Fruit fly (Drosophila melanogaster): ENCODE results near the gene eIF3e.
A peak's percentile ranks its signal among the peaks of the same experiment; 100 is the strongest.

eIF3e gene

DNA sequence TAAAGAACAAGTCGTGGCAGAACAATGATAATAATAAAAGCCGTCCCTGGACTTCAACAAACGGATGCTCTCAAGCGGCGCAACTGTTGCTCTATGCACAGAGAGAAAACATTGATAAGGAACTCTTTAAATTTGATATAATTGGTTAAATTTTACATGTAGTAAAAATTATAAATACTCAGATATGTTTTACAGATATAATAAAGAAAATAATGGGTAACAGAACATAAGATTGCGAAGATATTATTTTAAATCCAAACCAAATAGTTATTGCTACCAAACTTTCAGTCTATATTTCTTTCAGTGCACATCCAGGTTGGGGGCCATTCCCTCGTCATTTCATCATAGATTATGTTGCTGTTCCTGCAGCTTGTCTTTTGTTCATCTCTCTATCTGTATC lies 37.0 kb downstream of the eIF3e start (continued):
- TF ChIP-seq CkIIα-i1 (GFP tag; IDR thresholded peaks at IDR 0.05), result no peak
- no peak for TF ChIP-seq CG12104 (GFP tag; optimal IDR thresholded peaks at IDR 0.05)
- TF ChIP-seq Dip3 (GFP tag; optimal IDR thresholded peaks at IDR 0.05), result no peak
- TF ChIP-seq CG14014 (GFP tag; IDR thresholded peaks at IDR 0.05), result no peak
- no peak for TF ChIP-seq z (GFP tag; IDR thresholded peaks at IDR 0.05)
- TF ChIP-seq seq (GFP tag; IDR thresholded peaks at IDR 0.05), result no peak
- peak; percentile 18 for TF ChIP-seq unpg (GFP tag; optimal IDR thresholded peaks at IDR 0.05)
- TF ChIP-seq Trl (optimal IDR thresholded peaks at IDR 0.05), result no peak
- no peak for TF ChIP-seq Trl (GFP tag; optimal IDR thresholded peaks at IDR 0.05)
- TF ChIP-seq CG13287 (GFP tag; IDR thresholded peaks at IDR 0.05; ENCODE audit: partially characterized antibody), result no peak
- no peak for TF ChIP-seq Ets65A (GFP tag)
- no peak for TF ChIP-seq ab (GFP tag; optimal IDR thresholded peaks at IDR 0.05)
- TF ChIP-seq bcd (GFP tag; optimal IDR thresholded peaks at IDR 0.05), result no peak
- no peak for TF ChIP-seq CG10543 (GFP tag; optimal IDR thresholded peaks at IDR 0.05)
- peak; percentile 6 for TF ChIP-seq CG5245 (GFP tag; optimal IDR thresholded peaks at IDR 0.05)
- no peak for TF ChIP-seq CG31388 (GFP tag; optimal IDR thresholded peaks at IDR 0.05)
- TF ChIP-seq CG12219 (GFP tag; optimal IDR thresholded peaks at IDR 0.05), result no peak
- no peak for TF ChIP-seq CG18764 (GFP tag; optimal IDR thresholded peaks at IDR 0.05)
- TF ChIP-seq gcm2 (GFP tag; optimal IDR thresholded peaks at IDR 0.05), result no peak
- no peak for TF ChIP-seq Chrac-16 (GFP tag; optimal IDR thresholded peaks at IDR 0.05)
- no peak for TF ChIP-seq vvl (GFP tag; IDR thresholded peaks at IDR 0.05)
- peak; percentile 66 for TF ChIP-seq dmrt11E (tag; optimal IDR thresholded peaks at IDR 0.05)
- peak; percentile 15 for TF ChIP-seq CG10654 (GFP tag; optimal IDR thresholded peaks at IDR 0.05)
- TF ChIP-seq C15 (GFP tag; IDR thresholded peaks at IDR 0.05), result no peak
- TF ChIP-seq CG10959 (GFP tag; IDR thresholded peaks at IDR 0.05), result no peak
- TF ChIP-seq Hmr (GFP tag; optimal IDR thresholded peaks at IDR 0.05), result no peak
- TF ChIP-seq zfh1 (GFP tag; IDR thresholded peaks at IDR 0.05), result peak; percentile 50; the same call in 1 of the 3 replicates
- no peak for TF ChIP-seq sd (tag; optimal IDR thresholded peaks at IDR 0.05)
- TF ChIP-seq sr (GFP tag; IDR thresholded peaks at IDR 0.05), result no peak
- no peak for TF ChIP-seq yki (optimal IDR thresholded peaks at IDR 0.05)
- no peak for TF ChIP-seq repo (GFP tag; optimal IDR thresholded peaks at IDR 0.05)
- TF ChIP-seq CG8359 (GFP tag; optimal IDR thresholded peaks at IDR 0.05; ENCODE audit: borderline replicate concordance), result peak; percentile 3
- TF ChIP-seq D (optimal IDR thresholded peaks at IDR 0.05), result no peak
- TF ChIP-seq D (GFP tag; optimal IDR thresholded peaks at IDR 0.05), result peak; percentile 43
- no peak for TF ChIP-seq TFAM (GFP tag; optimal IDR thresholded peaks at IDR 0.05)
- TF ChIP-seq Drgx (GFP tag; IDR thresholded peaks at IDR 0.05), result peak; percentile 59
- TF ChIP-seq CoRest (tag; optimal IDR thresholded peaks at IDR 0.05), result peak; percentile 6
- peak; percentile 32 for TF ChIP-seq CG8924 (tag; optimal IDR thresholded peaks at IDR 0.05)
- TF ChIP-seq sc (optimal IDR thresholded peaks at IDR 0.05), result no peak
- TF ChIP-seq sc (GFP tag; optimal IDR thresholded peaks at IDR 0.05), result no peak
- TF ChIP-seq gsb-n (tag; optimal IDR thresholded peaks at IDR 0.05), result peak; percentile 44
- no peak for TF ChIP-seq Dref (GFP tag; IDR thresholded peaks at IDR 0.05)
- TF ChIP-seq D19A (tag; optimal IDR thresholded peaks at IDR 0.05), result peak; percentile 59
- no peak for TF ChIP-seq ham (GFP tag; IDR thresholded peaks at IDR 0.05)
- TF ChIP-seq tap (tag; optimal IDR thresholded peaks at IDR 0.05), result peak; percentile 9
- no peak for TF ChIP-seq emc (GFP tag; optimal IDR thresholded peaks at IDR 0.05)
- TF ChIP-seq CG14965 (GFP tag; optimal IDR thresholded peaks at IDR 0.05; ENCODE audit: borderline replicate concordance), result no peak
- no peak for TF ChIP-seq CG4360 (GFP tag; IDR thresholded peaks at IDR 0.05)
- no peak for TF ChIP-seq inv (GFP tag; IDR thresholded peaks at IDR 0.05; ENCODE audit: partially characterized antibody)
- TF ChIP-seq Sox102F (GFP tag; optimal IDR thresholded peaks at IDR 0.05), result peak; percentile 2
- no peak for TF ChIP-seq CG12659 (GFP tag; optimal IDR thresholded peaks at IDR 0.05)
- peak; percentile 62 for TF ChIP-seq CG6254 (GFP tag; optimal IDR thresholded peaks at IDR 0.05)
- no peak for TF ChIP-seq Atf6 (GFP tag; IDR thresholded peaks at IDR 0.05)
- TF ChIP-seq klu (GFP tag; IDR thresholded peaks at IDR 0.05), result no peak
